Fruit fly (Drosophila melanogaster): ENCODE measurements around the gene CG6800.

- TF ChIP-seq CG3919 (GFP tag; optimal IDR thresholded peaks at IDR 0.05), result no peak
- no peak for TF ChIP-seq vri (GFP tag; optimal IDR thresholded peaks at IDR 0.05)
- TF ChIP-seq ss (GFP tag; optimal IDR thresholded peaks at IDR 0.05), result no peak
- TF ChIP-seq Ets96B (tag; optimal IDR thresholded peaks at IDR 0.05), result no peak
- no peak for TF ChIP-seq CG6276 (GFP tag; optimal IDR thresholded peaks at IDR 0.05)
Measured at dm6 chr3R:21748954-21749920, 26.7 kb upstream of the CG6800 start, which contains the start of gene CG31233.
